Fruit fly (Drosophila melanogaster) whole organism, pupa: ENCODE measurements around the gene Oatp26F.

Source experiments
- CG14655 ChIP-seq: fragments of 200-800 bp; sonication (Bioruptor generic); optimal IDR thresholded peaks from 3 replicates; lab custom pipeline; 2017; ENCODE audit warnings: mild to moderate bottlenecking, missing biosample characterization, missing genetic modification reagents, missing genetic modification characterization
- CG15710 ChIP-seq: fragments of 200-800 bp; sonication (Bioruptor generic); optimal IDR thresholded peaks from 2 replicates; lab custom pipeline; 2018; ENCODE audit warnings: missing biosample characterization, mild to moderate bottlenecking, missing genetic modification characterization, moderate library complexity
- CG17806 ChIP-seq: fragments of 200-800 bp; sonication (Bioruptor generic); optimal IDR thresholded peaks from 2 replicates; lab custom pipeline; 2018; ENCODE audit warnings: missing biosample characterization, mild to moderate bottlenecking, missing genetic modification characterization, moderate library complexity
- CG34367 ChIP-seq: fragments of 200-800 bp; sonication (Bioruptor generic); optimal IDR thresholded peaks from 2 replicates; lab custom pipeline; 2018; ENCODE audit warnings: missing biosample characterization, mild to moderate bottlenecking, missing genetic modification characterization
- CG4496 ChIP-seq: fragments of 200-800 bp; sonication (Bioruptor generic); IDR thresholded peaks from 3 replicates; pipeline ENCODE4 v1.3.6; 2022; ENCODE audit warnings: missing biosample characterization, missing genetic modification characterization
- CG8159 ChIP-seq: fragments of 200-800 bp; sonication (Bioruptor generic); optimal IDR thresholded peaks from 3 replicates; lab custom pipeline; 2018; ENCODE audit warnings: missing biosample characterization, mild to moderate bottlenecking, missing genetic modification characterization, moderate library complexity
- CG8301 ChIP-seq: fragments of 200-800 bp; sonication (Bioruptor generic); optimal IDR thresholded peaks from 2 replicates; lab custom pipeline; 2018; ENCODE audit warnings: missing biosample characterization, mild to moderate bottlenecking, missing genetic modification characterization
- EcR ChIP-seq: fragments of 200-800 bp; sonication (Bioruptor generic); optimal IDR thresholded peaks from 3 replicates; lab custom pipeline; 2019; ENCODE audit warnings: missing biosample characterization, missing genetic modification characterization, mild to moderate bottlenecking, moderate library complexity, missing genetic modification reagents
- fd96Ca ChIP-seq: fragments of 200-800 bp; sonication (Bioruptor generic); IDR thresholded peaks from 3 replicates; pipeline ENCODE4 v1.3.6; 2022; ENCODE audit warnings: missing biosample characterization, missing genetic modification characterization
- gl ChIP-seq: fragments of 200-800 bp; sonication (Bioruptor generic); optimal IDR thresholded peaks from 2 replicates; lab custom pipeline; 2018; ENCODE audit warnings: missing biosample characterization, mild to moderate bottlenecking, missing genetic modification characterization

DNA sequence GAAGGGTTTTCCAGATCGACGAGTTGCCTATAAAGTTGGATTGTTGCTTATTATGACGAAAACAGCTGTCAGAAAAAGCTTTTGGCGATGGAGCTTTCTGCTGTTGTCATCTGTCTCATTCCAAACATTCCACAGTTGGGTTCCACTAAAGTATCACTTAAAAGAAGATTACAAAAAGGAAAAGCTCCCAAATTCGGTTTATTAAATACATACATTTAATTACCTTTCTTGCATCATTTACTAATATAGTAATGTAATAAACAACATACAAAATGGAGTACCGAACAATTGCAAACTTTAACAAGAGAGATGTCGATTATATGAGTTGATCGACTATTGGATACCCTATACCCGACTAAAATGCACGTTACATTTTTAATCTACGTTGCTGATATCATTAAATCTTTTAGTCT, 24.1 kb upstream of the Oatp26F start, which contains the start of gene CG31633:
- TF ChIP-seq CG8301 (no peak), fd96Ca (GFP tag; lab: Robert Waterston, UW) (no peak), CG4496 (GFP tag; lab: Robert Waterston, UW) (no peak), CG17806 (no peak), CG14655 (GFP tag; lab: Kevin White, UChicago) (no peak), CG34367 (no peak), CG15710 (tag; lab: Kevin White, UChicago) (no peak), CG8159 (no peak), EcR (GFP tag; lab: Kevin White, UChicago) (no peak), gl (tag; lab: Kevin White, UChicago) (no peak)
